Fruit fly (Drosophila melanogaster): ENCODE measurements around the gene CG9040.

The CG9040 gene

dm6 chr3L:14002524-14003135 lies 15.0 kb downstream of the CG9040 start (continued):
- TF ChIP-seq CG9609 (GFP tag; optimal IDR thresholded peaks at IDR 0.05) (no peak), Mes4 (GFP tag; optimal IDR thresholded peaks at IDR 0.05) (no peak), run (tag; optimal IDR thresholded peaks at IDR 0.05) (no peak), CG6254 (GFP tag; optimal IDR thresholded peaks at IDR 0.05) (no peak), CG14050 (GFP tag; IDR thresholded peaks at IDR 0.05) (no peak), crc (GFP tag; optimal IDR thresholded peaks at IDR 0.05) (no peak), CG4282 (GFP tag; optimal IDR thresholded peaks at IDR 0.05) (peak; percentile 5), Hr39 (optimal IDR thresholded peaks at IDR 0.05) (no peak), CG4820 (GFP tag; optimal IDR thresholded peaks at IDR 0.05) (no peak), stc (GFP tag; IDR thresholded peaks at IDR 0.05) (no peak), ase (GFP tag; IDR thresholded peaks at IDR 0.05) (no peak), CoRest (tag; optimal IDR thresholded peaks at IDR 0.05) (no peak), Meics (GFP tag; optimal IDR thresholded peaks at IDR 0.05) (no peak), dpn (GFP tag; optimal IDR thresholded peaks at IDR 0.05) (no peak), CG32532 (GFP tag; IDR thresholded peaks at IDR 0.05) (0 out of 2 replicates have a peak, but pooled peaks have one; percentile 30), wor (GFP tag; IDR thresholded peaks at IDR 0.05) (no peak), Taf1 (GFP tag; IDR thresholded peaks at IDR 0.05) (no peak), E2f2 (GFP tag; IDR thresholded peaks at IDR 0.05) (no peak), maf-S (GFP tag; optimal IDR thresholded peaks at IDR 0.05) (no peak), sima (GFP tag; optimal IDR thresholded peaks at IDR 0.05) (no peak), Dek (tag; optimal IDR thresholded peaks at IDR 0.05) (peak; percentile 12), cas (GFP tag; IDR thresholded peaks at IDR 0.05) (no peak), CG6813 (GFP tag; optimal IDR thresholded peaks at IDR 0.05) (no peak), nerfin-2 (GFP tag; IDR thresholded peaks at IDR 0.05; ENCODE audit: partially characterized antibody) (no peak), CG6654 (GFP tag; optimal IDR thresholded peaks at IDR 0.05) (no peak), Sin3A (optimal IDR thresholded peaks at IDR 0.05) (no peak), btn (GFP tag; optimal IDR thresholded peaks at IDR 0.05) (no peak), CG18764 (GFP tag; optimal IDR thresholded peaks at IDR 0.05) (no peak), CG10979 (tag; optimal IDR thresholded peaks at IDR 0.05) (no peak), sd (tag; optimal IDR thresholded peaks at IDR 0.05) (peak; percentile 89), CG15073 (GFP tag; optimal IDR thresholded peaks at IDR 0.05) (no peak), CG11504 (tag; optimal IDR thresholded peaks at IDR 0.05) (no peak), CG8478 (optimal IDR thresholded peaks at IDR 0.05) (no peak), jumu (GFP tag; optimal IDR thresholded peaks at IDR 0.05) (no peak), vfl (GFP tag; optimal IDR thresholded peaks at IDR 0.05) (no peak), CG17612 (GFP tag; IDR thresholded peaks at IDR 0.05) (no peak), sqz (GFP tag; optimal IDR thresholded peaks at IDR 0.05) (no peak), ken (GFP tag; IDR thresholded peaks at IDR 0.05) (no peak), CG11093 (GFP tag; IDR thresholded peaks at IDR 0.05) (no peak), az2 (GFP tag; optimal IDR thresholded peaks at IDR 0.05) (no peak), lmd (GFP tag; IDR thresholded peaks at IDR 0.05) (no peak), schlank (tag; optimal IDR thresholded peaks at IDR 0.05) (no peak), CG17385 (GFP tag; optimal IDR thresholded peaks at IDR 0.05) (peak; percentile 99), CG9817 (tag; optimal IDR thresholded peaks at IDR 0.05) (no peak), Ptx1 (GFP tag; IDR thresholded peaks at IDR 0.05) (no peak), ATbp (GFP tag; optimal IDR thresholded peaks at IDR 0.05) (no peak), CG3407 (GFP tag; optimal IDR thresholded peaks at IDR 0.05) (no peak), CG5953 (GFP tag; IDR thresholded peaks at IDR 0.05) (no peak), bab2 (GFP tag; optimal IDR thresholded peaks at IDR 0.05) (no peak), D19A (tag; optimal IDR thresholded peaks at IDR 0.05) (no peak), bsh (GFP tag; optimal IDR thresholded peaks at IDR 0.05) (no peak), CG12299 (tag; optimal IDR thresholded peaks at IDR 0.05) (no peak), cato (GFP tag; optimal IDR thresholded peaks at IDR 0.05; ENCODE audit: borderline replicate concordance) (no peak)
